Fruit fly (Drosophila melanogaster) whole organism, embryonic: ENCODE measurements around the gene RhoGEF4.
A peak's percentile ranks its signal among the peaks of the same experiment; 100 is the strongest.

ENCODE experiments used
- Aef1 ChIP-seq: fragments of 200-800 bp; sonication (Bioruptor generic); IDR thresholded peaks from 3 replicates; pipeline ENCODE4 v1.3.6; 2022; ENCODE audit warnings: missing biosample characterization, missing genetic modification characterization
- CG12104 ChIP-seq: fragments of 200-800 bp; sonication (Bioruptor generic); optimal IDR thresholded peaks from 3 replicates; lab custom pipeline; 2016; ENCODE audit warnings: missing biosample characterization, missing genetic modification characterization
- CG14860 ChIP-seq: fragments of 200-800 bp; sonication (Bioruptor generic); IDR thresholded peaks from 3 replicates; pipeline ENCODE4 v1.3.6; 2022; ENCODE audit warnings: missing biosample characterization, missing genetic modification characterization; ENCODE audit not compliant: partially characterized antibody
- CG14965 ChIP-seq: fragments of 200-800 bp; sonication (Bioruptor generic); optimal IDR thresholded peaks from 2 replicates; lab custom pipeline; 2016; ENCODE audit warnings: missing biosample characterization, missing genetic modification characterization, borderline replicate concordance
- CG15073 ChIP-seq: fragments of 200-800 bp; sonication (Bioruptor generic); optimal IDR thresholded peaks from 2 replicates; lab custom pipeline; 2016; ENCODE audit warnings: missing biosample characterization, missing genetic modification characterization
- CG1603 ChIP-seq: fragments of 200-800 bp; sonication (Bioruptor generic); optimal IDR thresholded peaks from 2 replicates; lab custom pipeline; 2019; ENCODE audit warnings: missing biosample characterization, mild to moderate bottlenecking, missing genetic modification characterization, moderate library complexity
- CG17829 ChIP-seq: fragments of 200-800 bp; optimal IDR thresholded peaks from 2 replicates; lab custom pipeline; 2019; ENCODE audit warnings: missing biosample characterization, mild to moderate bottlenecking, missing genetic modification characterization, moderate library complexity
- CG2120 ChIP-seq: fragments of 200-800 bp; sonication (Bioruptor generic); optimal IDR thresholded peaks from 3 replicates; lab custom pipeline; 2016; ENCODE audit warnings: missing biosample characterization, missing genetic modification characterization
- CG2712 ChIP-seq: fragments of 200-800 bp; optimal IDR thresholded peaks from 3 replicates; lab custom pipeline; 2019; ENCODE audit warnings: missing biosample characterization, mild to moderate bottlenecking, missing genetic modification characterization, moderate library complexity
- CG30020 ChIP-seq: fragments of 200-800 bp; optimal IDR thresholded peaks from 2 replicates; lab custom pipeline; 2019; ENCODE audit warnings: missing biosample characterization, mild to moderate bottlenecking, missing genetic modification characterization, moderate library complexity
- CG30403 ChIP-seq: fragments of 200-800 bp; sonication (Bioruptor generic); optimal IDR thresholded peaks from 3 replicates; lab custom pipeline; 2016; ENCODE audit warnings: missing biosample characterization, missing genetic modification characterization
- CG34422 ChIP-seq: fragments of 200-800 bp; sonication (Bioruptor generic); IDR thresholded peaks from 3 replicates; pipeline ENCODE4 v1.3.6; 2022; ENCODE audit warnings: missing biosample characterization, missing genetic modification characterization
- CG3847 ChIP-seq: fragments of 200-800 bp; sonication (Bioruptor generic); IDR thresholded peaks from 2 replicates; pipeline ENCODE4 v1.3.6; 2022; ENCODE audit warnings: missing biosample characterization, missing genetic modification characterization
- CG4404 ChIP-seq: fragments of 200-800 bp; sonication (Bioruptor generic); IDR thresholded peaks from 2 replicates; pipeline ENCODE4 v1.3.6; 2022; ENCODE audit warnings: missing biosample characterization, missing genetic modification characterization
- CG4424 ChIP-seq: fragments of 200-800 bp; sonication (Bioruptor generic); optimal IDR thresholded peaks from 3 replicates; lab custom pipeline; 2016; ENCODE audit warnings: missing biosample characterization, missing genetic modification characterization
- CG6765 ChIP-seq: fragments of 200-800 bp; sonication (Bioruptor generic); optimal IDR thresholded peaks from 3 replicates; lab custom pipeline; 2017; ENCODE audit warnings: missing biosample characterization, mild to moderate bottlenecking, missing genetic modification characterization
- CG7963 ChIP-seq: fragments of 200-800 bp; sonication (Bioruptor generic); IDR thresholded peaks from 3 replicates; pipeline ENCODE4 v1.3.6; 2022; ENCODE audit warnings: missing biosample characterization, missing genetic modification characterization; ENCODE audit not compliant: partially characterized antibody
- CG9797 ChIP-seq: fragments of 200-800 bp; sonication (Bioruptor generic); optimal IDR thresholded peaks from 3 replicates; lab custom pipeline; 2018; ENCODE audit warnings: missing biosample characterization, mild to moderate bottlenecking, missing genetic modification characterization
- E2f1 ChIP-seq: fragments of 200-800 bp; sonication (Bioruptor generic); IDR thresholded peaks from 2 replicates; pipeline ENCODE4 v1.3.6; 2022; ENCODE audit warnings: missing biosample characterization, missing genetic modification characterization
- Gug ChIP-seq: fragments of 200-800 bp; sonication (Bioruptor generic); IDR thresholded peaks from 4 replicates; pipeline ENCODE4 v1.3.6; 2022; ENCODE audit warnings: missing biosample characterization, missing genetic modification characterization
- Hr51 ChIP-seq, 2 experiments: fragments of 200-800 bp; sonication (Bioruptor generic); optimal IDR thresholded peaks; 2 replicates in 1 of 2; 3 replicates in 1 of 2; lab custom pipeline; 2016 to 2018; ENCODE audit warnings: missing biosample characterization in 2 of 2, missing genetic modification characterization in 2 of 2, mild to moderate bottlenecking in 1 of 2, moderate library complexity in 1 of 2
- Hsf ChIP-seq: fragments of 200-800 bp; sonication (Bioruptor generic); optimal IDR thresholded peaks from 3 replicates; lab custom pipeline; 2016; ENCODE audit warnings: missing biosample characterization, missing genetic modification characterization
- NFAT ChIP-seq: fragments of 200-800 bp; sonication (Bioruptor generic); IDR thresholded peaks from 2 replicates; pipeline ENCODE4 v1.3.6; 2022; ENCODE audit warnings: missing biosample characterization, missing genetic modification characterization
- Nf-YB ChIP-seq: fragments of 200-800 bp; sonication (Bioruptor generic); optimal IDR thresholded peaks from 3 replicates; lab custom pipeline; 2019; ENCODE audit warnings: missing biosample characterization, mild to moderate bottlenecking, missing genetic modification characterization, moderate library complexity
- Rfx ChIP-seq: fragments of 200-800 bp; sonication (Bioruptor generic); IDR thresholded peaks from 2 replicates; pipeline ENCODE4 v1.3.6; 2022; ENCODE audit warnings: missing biosample characterization, missing genetic modification characterization
- Sox100B ChIP-seq: fragments of 200-800 bp; sonication (Bioruptor generic); optimal IDR thresholded peaks from 3 replicates; lab custom pipeline; 2018; ENCODE audit warnings: missing biosample characterization, mild to moderate bottlenecking, missing genetic modification characterization
- Sox102F ChIP-seq: fragments of 200-800 bp; sonication (Bioruptor generic); optimal IDR thresholded peaks from 2 replicates; lab custom pipeline; 2018; ENCODE audit warnings: missing biosample characterization, mild to moderate bottlenecking, missing genetic modification characterization, moderate library complexity
- Xrp1 ChIP-seq: fragments of 200-800 bp; sonication (Bioruptor generic); IDR thresholded peaks from 2 replicates; pipeline ENCODE4 v1.3.6; 2022; ENCODE audit warnings: missing biosample characterization, missing genetic modification characterization
- abd-A ChIP-seq: fragments of 200-800 bp; sonication (Bioruptor generic); optimal IDR thresholded peaks from 3 replicates; lab custom pipeline; 2019; ENCODE audit warnings: missing biosample characterization, mild to moderate bottlenecking, missing genetic modification characterization, moderate library complexity
- bsh ChIP-seq, 2 experiments: fragments of 200-800 bp; sonication (Bioruptor generic); optimal IDR thresholded peaks; 2 replicates each; lab custom pipeline; 2017 to 2018; ENCODE audit warnings: mild to moderate bottlenecking in 2 of 2, missing biosample characterization in 2 of 2, missing genetic modification characterization in 2 of 2, moderate library complexity in 1 of 2
- chif ChIP-seq, 2 experiments: fragments of 200-800 bp; sonication (Bioruptor generic); optimal IDR thresholded peaks; 3 replicates each; lab custom pipeline; 2016; ENCODE audit warnings: missing biosample characterization in 2 of 2, missing genetic modification characterization in 2 of 2
- chinmo ChIP-seq: fragments of 200-800 bp; sonication (Bioruptor generic); IDR thresholded peaks from 4 replicates; pipeline ENCODE4 v1.3.6; 2022; ENCODE audit warnings: missing biosample characterization, missing genetic modification characterization; ENCODE audit not compliant: partially characterized antibody
- crol ChIP-seq: fragments of 200-800 bp; sonication (Bioruptor generic); IDR thresholded peaks from 2 replicates; pipeline ENCODE4 v1.3.6; 2022; ENCODE audit warnings: missing biosample characterization, missing genetic modification characterization
- fd96Cb ChIP-seq: fragments of 200-800 bp; sonication (Bioruptor generic); optimal IDR thresholded peaks from 2 replicates; lab custom pipeline; 2018; ENCODE audit warnings: missing biosample characterization, mild to moderate bottlenecking, missing genetic modification characterization, moderate library complexity
- inv ChIP-seq: fragments of 200-800 bp; sonication (Bioruptor generic); IDR thresholded peaks from 2 replicates; pipeline ENCODE4 v1.3.6; 2022; ENCODE audit warnings: missing biosample characterization, missing genetic modification characterization; ENCODE audit not compliant: partially characterized antibody
- jumu ChIP-seq: fragments of 200-800 bp; sonication (Bioruptor generic); optimal IDR thresholded peaks from 3 replicates; lab custom pipeline; 2016; ENCODE audit warnings: missing biosample characterization, missing genetic modification characterization
- oc ChIP-seq: fragments of 200-800 bp; sonication (Bioruptor generic); optimal IDR thresholded peaks from 2 replicates; lab custom pipeline; 2018; ENCODE audit warnings: missing biosample characterization, mild to moderate bottlenecking, missing genetic modification characterization, moderate library complexity
- pan ChIP-seq, 4 experiments: fragments of >200 bp in 3 of 4; fragments of 200-800 bp in 1 of 4; sonication (Bioruptor generic) in 1 of 4; optimal IDR thresholded peaks in 3 of 4; IDR thresholded peaks in 1 of 4; 2 replicates each; pipeline versions ENCODE4 v1.3.6 to Lab custom; 2017 to 2022; ENCODE audit warnings: missing biosample characterization in 2 of 4, missing genetic modification characterization in 2 of 4, mixed read lengths in 1 of 4
- prd ChIP-seq, 3 experiments: fragments of >200 bp in 2 of 3; fragments of 200-800 bp in 1 of 3; sonication (Bioruptor generic) in 1 of 3; optimal IDR thresholded peaks in 2 of 3; IDR thresholded peaks in 1 of 3; 2 replicates in 2 of 3; 3 replicates in 1 of 3; pipeline versions ENCODE4 v1.3.6 to Lab custom; 2017 to 2022; ENCODE audit warnings: missing biosample characterization in 1 of 3, missing genetic modification characterization in 1 of 3
- ranshi ChIP-seq: fragments of 200-800 bp; sonication (Bioruptor generic); IDR thresholded peaks from 2 replicates; pipeline ENCODE4 v1.3.6; 2022; ENCODE audit warnings: missing biosample characterization, missing genetic modification characterization
- sc ChIP-seq, 3 experiments: fragments of >200 bp in 2 of 3; fragments of 200-800 bp in 1 of 3; sonication (Bioruptor generic) in 1 of 3; optimal IDR thresholded peaks; 2 replicates in 2 of 3; 3 replicates in 1 of 3; lab custom pipeline; 2017; ENCODE audit warnings: mild to moderate bottlenecking in 1 of 3, missing biosample characterization in 1 of 3, missing genetic modification characterization in 1 of 3, missing genetic modification reagents in 1 of 3
- seq ChIP-seq: fragments of 200-800 bp; sonication (Bioruptor generic); IDR thresholded peaks from 2 replicates; pipeline ENCODE4 v1.3.6; 2022; ENCODE audit warnings: missing biosample characterization, missing genetic modification characterization
- tin ChIP-seq: fragments of 200-800 bp; sonication (Bioruptor generic); optimal IDR thresholded peaks from 3 replicates; lab custom pipeline; 2016; ENCODE audit warnings: missing biosample characterization, missing genetic modification characterization
- tx ChIP-seq: fragments of 200-800 bp; sonication (Bioruptor generic); optimal IDR thresholded peaks from 2 replicates; lab custom pipeline; 2016; ENCODE audit warnings: missing biosample characterization, missing genetic modification characterization
- wdn ChIP-seq: fragments of 200-800 bp; sonication (Bioruptor generic); IDR thresholded peaks from 2 replicates; pipeline ENCODE4 v1.3.6; 2022; ENCODE audit warnings: missing biosample characterization, missing genetic modification characterization
- zfh1 ChIP-seq: fragments of 200-800 bp; sonication (Bioruptor generic); IDR thresholded peaks from 3 replicates; pipeline ENCODE4 v1.3.6; 2022; ENCODE audit warnings: missing biosample characterization, missing genetic modification characterization

The RhoGEF4 gene

dm6 chr3L:7334990-7335389 is 11.8 kb upstream of the RhoGEF4 start, which contains the start of the genes wrm1 and wrm2 (continued):
- TF ChIP-seq CG4424 (GFP tag; lab: Kevin White, UChicago) (peak; percentile 14), CG7963 (GFP tag; lab: Robert Waterston, UW) (0 out of 3 replicates have a peak, but pooled peaks have one; percentile 26), CG17829 (tag; lab: Kevin White, UChicago) (peak; percentile 22), CG15073 (GFP tag; lab: Kevin White, UChicago) (no peak), sc (optimal IDR thresholded peaks at IDR 0.05; lab: Kevin White, UChicago) (no peak), sc (GFP tag; optimal IDR thresholded peaks at IDR 0.05; lab: Kevin White, UChicago) (no peak), Sox102F (GFP tag; lab: Kevin White, UChicago) (no peak), Nf-YB (GFP tag; lab: Kevin White, UChicago) (peak; percentile 7), CG12104 (no peak), CG1603 (tag; lab: Kevin White, UChicago) (peak; percentile 47), Hr51 (GFP tag; optimal IDR thresholded peaks at IDR 0.05; lab: Kevin White, UChicago) (peak in 1 of 2 experiments; percentile 15), ranshi (GFP tag; lab: Robert Waterston, UW) (no peak), CG30403 (GFP tag; lab: Kevin White, UChicago) (no peak), CG2120 (GFP tag; lab: Kevin White, UChicago) (no peak), prd (optimal IDR thresholded peaks at IDR 0.05; lab: Kevin White, UChicago) (no peak), prd (GFP tag; IDR thresholded peaks at IDR 0.05; lab: Robert Waterston, UW) (no peak), chinmo (0 out of 4 replicates have a peak, but pooled peaks have one; percentile 13), Gug (no peak), CG3847 (GFP tag; lab: Robert Waterston, UW) (no peak), jumu (no peak), crol (GFP tag; lab: Robert Waterston, UW) (no peak)

dm6 chr3L:7328567-7329253 is 5.5 kb upstream of the RhoGEF4 start, which contains the start of the genes mrva, CG42307 and mus312:
TSS of gene mrva (minus strand) at chr3L:7328842.
TSS of gene CG42307 (plus strand) at chr3L:7329132.
TSS of gene mus312 (plus strand) at chr3L:7329132.
- TF ChIP-seq inv (GFP tag; lab: Robert Waterston, UW) (no peak), Hsf (GFP tag; lab: Kevin White, UChicago) (peak; percentile 60), CG34422 (GFP tag; lab: Robert Waterston, UW) (peak; percentile 86), Rfx (peak; percentile 88), chif (GFP tag; optimal IDR thresholded peaks at IDR 0.05; lab: Kevin White, UChicago) (peak in 1 of 2 experiments; percentile 49), Xrp1 (peak; percentile 87), fd96Cb (tag; lab: Kevin White, UChicago) (peak; percentile 85), oc (peak; percentile 84), NFAT (GFP tag; lab: Robert Waterston, UW) (peak; percentile 75), Aef1 (GFP tag; lab: Robert Waterston, UW) (peak; percentile 76), Sox102F (GFP tag; lab: Kevin White, UChicago) (no peak), pan (optimal IDR thresholded peaks at IDR 0.05; lab: Kevin White, UChicago) (no peak), pan (GFP tag; optimal IDR thresholded peaks at IDR 0.05 in 1 of 2, IDR thresholded peaks at IDR 0.05 in 1 of 2) (peak in 1 of 2 experiments; percentile 87), tin (peak; percentile 82), seq (GFP tag; lab: Robert Waterston, UW) (peak; percentile 61; the same call in 1 of the 2 replicates), CG14860 (GFP tag; lab: Robert Waterston, UW) (no peak), zfh1 (peak; percentile 85), CG4404 (GFP tag; lab: Robert Waterston, UW) (peak; percentile 82), abd-A (no peak), E2f1 (GFP tag; lab: Robert Waterston, UW) (peak; percentile 84), CG14965 (GFP tag; lab: Kevin White, UChicago) (no peak), wdn (GFP tag; lab: Robert Waterston, UW) (peak; percentile 63), Sox100B (GFP tag; lab: Kevin White, UChicago) (no peak), CG9797 (GFP tag; lab: Kevin White, UChicago) (peak; percentile 36), CG2712 (peak; percentile 95), CG30020 (tag; lab: Kevin White, UChicago) (peak; percentile 88), tx (GFP tag; lab: Kevin White, UChicago) (no peak), bsh (GFP tag; optimal IDR thresholded peaks at IDR 0.05; lab: Kevin White, UChicago) (peak in 1 of 2 experiments; percentile 92), CG6765 (GFP tag; lab: Kevin White, UChicago) (peak; percentile 89), Hr51 (GFP tag; optimal IDR thresholded peaks at IDR 0.05; lab: Kevin White, UChicago) (peak in 1 of 2 experiments; percentile 54)
